Worm (Caenorhabditis elegans) whole organism, late embryonic: ENCODE results near the gene Y22D7AL.4.

Source experiments
- C08G9.2 ChIP-seq: sonication (generic microtip); optimal IDR thresholded peaks from 2 replicates; lab custom pipeline; 2016; ENCODE audit warnings: mild to moderate bottlenecking, missing genetic modification characterization, moderate library complexity, missing compliant biosample characterization
- K09A11.1 ChIP-seq: sonication (generic microtip); optimal IDR thresholded peaks from 2 replicates; lab custom pipeline; 2017; ENCODE audit warnings: antibody characterized with exemption, mild to moderate bottlenecking, missing genetic modification characterization, missing compliant biosample characterization; ENCODE audit not compliant: insufficient read depth
- T23F11.4 ChIP-seq: fragments of 200-800 bp; sonication (Bioruptor generic); optimal IDR thresholded peaks from 2 replicates; lab custom pipeline; 2018; ENCODE audit warnings: mild to moderate bottlenecking, missing genetic modification characterization, missing compliant biosample characterization
- Y22D7AL.16 ChIP-seq: sonication (generic microtip); optimal IDR thresholded peaks from 2 replicates; lab custom pipeline; 2016; ENCODE audit warnings: missing genetic modification characterization, missing compliant biosample characterization
- ceh-14 ChIP-seq: sonication (generic microtip); optimal IDR thresholded peaks from 2 replicates; lab custom pipeline; 2016; ENCODE audit warnings: missing genotype, missing genetic modification characterization, missing compliant biosample characterization
- ceh-18 ChIP-seq: sonication (generic microtip); optimal IDR thresholded peaks from 2 replicates; lab custom pipeline; 2016; ENCODE audit warnings: missing genetic modification characterization, missing compliant biosample characterization
- ceh-19 ChIP-seq: fragments of 200-800 bp; sonication (Bioruptor generic); optimal IDR thresholded peaks from 2 replicates; lab custom pipeline; 2018; ENCODE audit warnings: mild to moderate bottlenecking, missing genetic modification characterization, missing compliant biosample characterization
- ceh-22 ChIP-seq: sonication (generic microtip); optimal IDR thresholded peaks from 2 replicates; lab custom pipeline; 2017; ENCODE audit warnings: missing biosample characterization, missing genetic modification characterization
- ceh-24 ChIP-seq: sonication (generic microtip); optimal IDR thresholded peaks from 2 replicates; lab custom pipeline; 2016; ENCODE audit warnings: mild to moderate bottlenecking, missing genetic modification characterization, missing compliant biosample characterization
- ceh-31 ChIP-seq: sonication (generic microtip); optimal IDR thresholded peaks from 2 replicates; lab custom pipeline; 2016; ENCODE audit warnings: missing genetic modification characterization, missing compliant biosample characterization
- ceh-45 ChIP-seq: fragments of 200-800 bp; sonication (Bioruptor generic); IDR thresholded peaks from 2 replicates; pipeline ENCODE4 v1.3.6; 2022; ENCODE audit warnings: missing genetic modification reagents, missing genetic modification characterization, missing compliant biosample characterization
- ceh-48 ChIP-seq: sonication (generic microtip); optimal IDR thresholded peaks from 2 replicates; lab custom pipeline; 2016; ENCODE audit warnings: missing genetic modification characterization, inconsistent platforms, missing compliant biosample characterization
- ceh-9 ChIP-seq: sonication (generic microtip); optimal IDR thresholded peaks from 2 replicates; lab custom pipeline; 2016; ENCODE audit warnings: mild to moderate bottlenecking, missing genetic modification characterization, inconsistent platforms, missing compliant biosample characterization
- elt-4 ChIP-seq: sonication (generic microtip); optimal IDR thresholded peaks from 2 replicates; lab custom pipeline; 2016; ENCODE audit warnings: missing genetic modification characterization, missing compliant biosample characterization
- ets-4 ChIP-seq: sonication (generic microtip); optimal IDR thresholded peaks from 2 replicates; lab custom pipeline; 2016; ENCODE audit warnings: missing genetic modification characterization, missing compliant biosample characterization
- fax-1 ChIP-seq: sonication (generic microtip); optimal IDR thresholded peaks from 2 replicates; lab custom pipeline; 2016; ENCODE audit warnings: missing genotype, missing genetic modification characterization, missing compliant biosample characterization
- fkh-10 ChIP-seq: fragments of 150-350 bp; optimal IDR thresholded peaks from 2 replicates; lab custom pipeline; 2014; ENCODE audit warnings: missing biosample characterization, missing genetic modification reagents, missing genetic modification characterization
- fkh-6 ChIP-seq: sonication (generic microtip); optimal IDR thresholded peaks from 2 replicates; lab custom pipeline; 2016; ENCODE audit warnings: missing genetic modification characterization, missing compliant biosample characterization
- hlh-13 ChIP-seq: fragments of 200-800 bp; sonication (Bioruptor generic); optimal IDR thresholded peaks from 2 replicates; lab custom pipeline; 2018; ENCODE audit warnings: mild to moderate bottlenecking, missing genetic modification characterization, missing compliant biosample characterization
- nfya-1 ChIP-seq: sonication (generic microtip); optimal IDR thresholded peaks from 2 replicates; lab custom pipeline; 2017; ENCODE audit warnings: missing genetic modification characterization, mild to moderate bottlenecking, missing compliant biosample characterization, antibody characterized with exemption, moderate library complexity
- nhr-11 ChIP-seq: fragments of 150-350 bp; optimal IDR thresholded peaks from 2 replicates; lab custom pipeline; 2014; ENCODE audit warnings: missing biosample characterization, missing genetic modification characterization
- npax-4 ChIP-seq: sonication (generic microtip); optimal IDR thresholded peaks from 2 replicates; lab custom pipeline; 2016; ENCODE audit warnings: missing genetic modification characterization, missing compliant biosample characterization
- pat-9 ChIP-seq: fragments of 200-800 bp; sonication (Bioruptor generic); optimal IDR thresholded peaks from 2 replicates; lab custom pipeline; 2018; ENCODE audit warnings: mild to moderate bottlenecking, missing genetic modification characterization, moderate library complexity, missing compliant biosample characterization
- pax-1 ChIP-seq: fragments of 150-350 bp; optimal IDR thresholded peaks from 2 replicates; lab custom pipeline; 2014; ENCODE audit warnings: missing biosample characterization, missing genetic modification characterization
- pha-2 ChIP-seq: sonication (generic microtip); optimal IDR thresholded peaks from 2 replicates; lab custom pipeline; 2017; ENCODE audit warnings: mild to moderate bottlenecking, missing genetic modification characterization, missing compliant biosample characterization
- ref-2 ChIP-seq: sonication (generic microtip); optimal IDR thresholded peaks from 2 replicates; lab custom pipeline; 2016; ENCODE audit warnings: missing genetic modification characterization, missing compliant biosample characterization
- sdc-2 ChIP-seq: sonication (generic microtip); optimal IDR thresholded peaks from 2 replicates; lab custom pipeline; 2016; ENCODE audit warnings: missing genotype, missing genetic modification characterization, missing compliant biosample characterization
- sox-2 ChIP-seq: fragments of 200-800 bp; sonication (Bioruptor generic); IDR thresholded peaks from 2 replicates; pipeline ENCODE4 v1.3.6; 2022; ENCODE audit warnings: missing genetic modification reagents, missing genetic modification characterization, missing compliant biosample characterization
- syd-9 ChIP-seq: sonication (generic microtip); optimal IDR thresholded peaks from 2 replicates; lab custom pipeline; 2016; ENCODE audit warnings: mild to moderate bottlenecking, missing genetic modification characterization, moderate library complexity, missing compliant biosample characterization
- tbx-7 ChIP-seq: sonication (generic microtip); optimal IDR thresholded peaks from 2 replicates; lab custom pipeline; 2016; ENCODE audit warnings: missing genotype, missing genetic modification characterization, missing compliant biosample characterization
- ttx-3 ChIP-seq: sonication (generic microtip); optimal IDR thresholded peaks from 2 replicates; lab custom pipeline; 2016; ENCODE audit warnings: missing genetic modification reagents, missing genetic modification characterization, missing compliant biosample characterization
- ztf-16 ChIP-seq: sonication (generic microtip); optimal IDR thresholded peaks from 2 replicates; lab custom pipeline; 2017; ENCODE audit warnings: missing genetic modification characterization, missing compliant biosample characterization

Gene Y22D7AL.4

DNA sequence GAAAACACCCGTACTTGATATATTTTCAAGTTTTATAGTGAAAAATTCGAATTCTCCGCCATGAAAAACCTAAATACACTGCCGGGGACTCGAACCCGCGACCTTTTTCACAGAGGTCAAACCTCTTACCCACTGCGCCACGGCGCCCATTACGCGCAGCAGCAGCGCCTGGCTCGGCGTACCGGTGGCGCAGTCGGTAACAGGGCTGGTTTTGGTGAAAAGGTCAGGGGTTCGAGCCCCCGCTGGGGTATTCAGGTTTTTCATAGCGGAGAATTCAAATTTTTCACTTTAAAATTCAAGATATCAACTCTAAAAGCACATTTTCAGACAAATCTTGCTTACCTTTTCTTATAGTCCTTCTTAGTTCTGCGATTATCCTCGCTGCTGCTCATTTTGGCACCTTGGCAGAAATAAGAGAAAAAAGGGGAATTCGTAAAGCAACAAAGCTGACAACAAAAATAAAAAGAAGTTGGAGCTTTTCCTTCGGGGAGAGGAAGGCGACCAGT is 38.4 kb downstream of the Y22D7AL.4 start, which contains the start of gene Y22D7AL.16:
TSS of gene Y22D7AL.16 (minus strand) at position 456 of the 506 bp plus-strand sequence.
- TF ChIP-seq pat-9 (tag; lab: Kevin White, UChicago) (no peak), fkh-6 (tag; lab: Kevin White, UChicago) (no peak), ceh-45 (GFP tag; lab: Robert Waterston, UW) (0 out of 2 replicates have a peak, but pooled peaks have one; percentile 42), ceh-14 (tag; lab: Kevin White, UChicago) (no peak), ceh-18 (tag; lab: Kevin White, UChicago) (no peak)
- TF ChIP-seq, all 69 proteins: peak for 1

DNA sequence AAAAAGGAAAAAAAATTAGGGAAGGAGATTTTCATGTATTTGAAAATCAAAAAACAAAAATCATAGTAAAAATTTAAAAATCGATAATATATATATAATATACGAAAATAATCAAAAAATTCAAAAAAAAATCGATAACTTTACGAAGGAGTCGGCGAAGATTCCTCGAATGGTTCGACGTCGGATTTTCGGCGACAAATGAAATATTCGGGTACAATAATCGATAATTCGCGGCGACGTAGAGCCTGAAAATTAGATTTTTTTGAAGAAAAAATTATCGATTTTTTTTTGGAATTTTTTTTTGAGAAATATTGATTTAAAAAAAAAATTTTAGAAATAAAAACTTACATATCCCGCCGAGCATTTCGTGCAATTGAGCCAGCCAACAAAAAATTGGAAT is 38.9 kb downstream of the Y22D7AL.4 start:
- TF ChIP-seq ceh-31, result no peak
- TF ChIP-seq C08G9.2, result no peak
- TF ChIP-seq K09A11.1, result no peak
- no peak for TF ChIP-seq syd-9 (tag; lab: Kevin White, UChicago)
- no peak for TF ChIP-seq ceh-9

DNA sequence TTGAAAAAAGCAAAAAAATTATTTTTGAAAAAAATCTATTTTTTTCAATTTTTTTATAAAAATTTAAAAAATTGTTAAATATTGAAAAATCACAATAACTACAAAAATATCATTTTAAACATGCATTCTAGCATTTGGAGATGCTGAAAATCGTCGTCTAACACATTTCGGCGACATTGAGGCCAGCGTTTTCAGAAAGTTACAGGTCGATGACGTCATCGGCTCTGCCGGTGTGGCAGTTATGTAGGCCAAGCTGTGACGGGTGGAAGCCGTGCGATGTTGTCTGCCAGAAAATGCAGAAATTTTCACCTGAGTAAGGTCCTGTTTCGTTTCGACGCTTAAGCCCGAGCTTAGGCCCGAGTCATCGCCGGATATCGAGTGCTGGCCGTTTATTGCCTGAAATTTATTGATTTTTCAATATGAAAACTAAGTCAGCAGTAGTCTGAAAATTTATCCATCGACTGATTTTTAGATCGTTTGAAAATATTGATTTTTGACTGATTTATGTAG is 39.4 kb downstream of the Y22D7AL.4 start, which contains the start of gene Y22D7AR.3:
TSS of gene Y22D7AR.3 (minus strand) at position 51 of the 510 bp plus-strand sequence.
- TF ChIP-seq sdc-2 (tag; lab: Kevin White, UChicago), result no peak
- no peak for TF ChIP-seq ceh-24 (tag; lab: Kevin White, UChicago)
- no peak for TF ChIP-seq ceh-19 (GFP tag; lab: Kevin White, UChicago)

DNA sequence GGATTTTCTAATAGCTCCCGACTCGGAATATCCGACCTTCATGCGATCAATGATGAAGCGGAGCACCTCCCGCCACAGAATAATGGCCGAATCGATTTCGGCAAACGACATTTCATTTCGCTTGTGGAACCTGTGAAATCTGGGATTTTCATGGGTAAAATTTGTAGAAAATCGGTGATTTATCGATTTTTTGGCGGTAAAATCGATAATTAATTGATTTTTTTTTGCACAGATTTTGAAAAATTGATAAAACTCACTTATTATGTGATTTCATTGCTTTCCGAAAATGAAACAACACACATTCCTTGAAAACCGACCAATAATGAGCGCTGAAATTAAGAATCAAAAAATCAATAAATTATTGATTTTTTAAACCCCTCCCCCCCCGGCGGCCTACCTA is 40.5 kb downstream of the Y22D7AL.4 start:
- TF ChIP-seq ceh-48 (tag; lab: Kevin White, UChicago) (peak; percentile 15), hlh-13 (GFP tag; lab: Kevin White, UChicago) (no peak)

DNA sequence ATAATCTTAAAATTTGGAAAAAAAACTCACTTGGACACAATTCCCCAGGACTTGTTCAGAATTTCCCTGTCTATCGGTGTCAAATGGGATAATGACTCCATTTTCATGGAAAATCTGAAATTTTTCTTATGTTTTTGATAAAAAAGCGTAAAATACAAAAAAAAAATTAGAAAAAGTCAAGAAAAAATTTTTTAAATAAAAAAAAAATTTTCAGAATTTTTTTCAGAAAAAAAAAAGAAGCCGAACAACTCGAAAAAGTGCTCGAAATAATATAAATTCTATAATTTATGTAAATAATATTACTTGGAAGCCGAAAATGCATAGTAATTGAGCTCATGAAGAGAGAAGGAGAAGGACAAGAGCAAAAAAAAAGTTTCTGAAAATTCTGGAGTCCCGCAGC is 42.1 kb downstream of the Y22D7AL.4 start, which contains the start of gene glb-30:
TSS of gene glb-30 (minus strand) at position 101 of the 400 bp plus-strand sequence.
- TF ChIP-seq nfya-1 (tag; lab: Kevin White, UChicago) (no peak), T23F11.4 (GFP tag; lab: Kevin White, UChicago) (no peak), Y22D7AL.16 (peak; percentile 13), elt-4 (tag; lab: Kevin White, UChicago) (no peak), fkh-10 (GFP tag; lab: Kevin White, UChicago) (no peak), ttx-3 (tag; lab: Kevin White, UChicago) (no peak), npax-4 (tag; lab: Kevin White, UChicago) (no peak), pax-1 (tag; lab: Kevin White, UChicago) (no peak), nhr-11 (tag; lab: Kevin White, UChicago) (no peak)
- TF ChIP-seq, all 69 proteins: peak for 1

DNA sequence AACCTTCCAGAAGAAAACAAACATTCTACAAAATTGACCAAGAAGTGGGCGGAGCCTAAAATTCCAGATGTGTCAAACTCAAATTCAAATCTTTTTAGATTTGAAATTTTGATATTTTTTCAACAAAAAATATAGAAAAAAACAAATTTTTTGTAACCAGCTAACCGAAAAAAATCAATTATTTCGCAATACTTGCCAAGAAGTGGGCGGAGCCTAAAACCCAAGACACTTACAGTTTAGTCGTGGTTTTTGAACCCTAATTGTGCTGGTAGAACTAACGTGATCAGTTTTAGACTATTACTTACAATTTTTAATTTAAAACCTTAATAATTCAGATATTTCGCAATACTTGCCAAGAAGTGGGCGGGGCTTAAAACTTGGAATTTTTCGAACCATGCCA is 46.9 kb downstream of the Y22D7AL.4 start:
- TF ChIP-seq pat-9 (tag; lab: Kevin White, UChicago), result no peak
- TF ChIP-seq tbx-7, result no peak
- TF ChIP-seq fax-1 (tag; lab: Kevin White, UChicago), result no peak
- no peak for TF ChIP-seq ceh-31
- TF ChIP-seq ttx-3 (tag; lab: Kevin White, UChicago), result no peak
- TF ChIP-seq ref-2, result no peak
- no peak for TF ChIP-seq ets-4 (tag; lab: Kevin White, UChicago)
- TF ChIP-seq sox-2 (GFP tag; lab: Robert Waterston, UW), result no peak
- TF ChIP-seq pha-2 (tag; lab: Kevin White, UChicago), result no peak
- no peak for TF ChIP-seq K09A11.1
- no peak for TF ChIP-seq ceh-22 (tag; lab: Kevin White, UChicago)
- TF ChIP-seq ztf-16 (tag; lab: Kevin White, UChicago), result no peak
